Worm (Caenorhabditis elegans) whole organism, L2 larva: ENCODE results near the gene syg-1.

ENCODE experiments used
- C34F6.9 ChIP-seq: fragments of 150-350 bp; optimal IDR thresholded peaks from 2 replicates; lab custom pipeline; 2014; ENCODE audit warnings: missing biosample characterization, missing genetic modification characterization
- F13H6.1 ChIP-seq: sonication (generic microtip); optimal IDR thresholded peaks from 2 replicates; lab custom pipeline; 2016; ENCODE audit warnings: missing genetic modification characterization, missing compliant biosample characterization
- R02D3.7 ChIP-seq: fragments of 150-350 bp; optimal IDR thresholded peaks from 2 replicates; lab custom pipeline; 2014; ENCODE audit warnings: missing biosample characterization, missing genetic modification characterization
- alr-1 ChIP-seq: fragments of 150-350 bp; optimal IDR thresholded peaks from 2 replicates; lab custom pipeline; 2014; ENCODE audit warnings: missing biosample characterization, missing genetic modification characterization
- aly-2 ChIP-seq: fragments of 150-350 bp; optimal IDR thresholded peaks from 2 replicates; lab custom pipeline; 2014; ENCODE audit warnings: missing biosample characterization, missing genetic modification characterization
- ama-1 ChIP-seq: fragments of 150-350 bp; optimal IDR thresholded peaks from 2 replicates; lab custom pipeline; 2018; ENCODE audit warnings: inconsistent platforms
- blmp-1 ChIP-seq: sonication (generic microtip); optimal IDR thresholded peaks from 2 replicates; lab custom pipeline; 2017; ENCODE audit warnings: missing genetic modification characterization, mild to moderate bottlenecking, missing compliant biosample characterization, antibody characterized with exemption, moderate library complexity; ENCODE audit not compliant: insufficient read depth
- ceh-82 ChIP-seq: fragments of 150-350 bp; optimal IDR thresholded peaks from 2 replicates; lab custom pipeline; 2014; ENCODE audit warnings: missing biosample characterization, missing genetic modification characterization
- crh-2 ChIP-seq: sonication (generic microtip); optimal IDR thresholded peaks from 2 replicates; lab custom pipeline; 2017; ENCODE audit warnings: missing biosample characterization, missing genetic modification characterization
- dmd-4 ChIP-seq: sonication (generic microtip); optimal IDR thresholded peaks from 2 replicates; lab custom pipeline; 2017; ENCODE audit warnings: missing biosample characterization, missing genetic modification characterization
- egl-27 ChIP-seq: sonication (generic microtip); optimal IDR thresholded peaks from 3 replicates; lab custom pipeline; 2017; ENCODE audit warnings: missing biosample characterization, missing genetic modification reagents, missing genetic modification characterization
- elt-1 ChIP-seq: fragments of 150-350 bp; optimal IDR thresholded peaks from 2 replicates; lab custom pipeline; 2014; ENCODE audit warnings: missing biosample characterization, missing genetic modification characterization
- elt-3 ChIP-seq: sonication (generic microtip); optimal IDR thresholded peaks from 2 replicates; lab custom pipeline; 2017; ENCODE audit warnings: missing biosample characterization, missing genetic modification characterization
- gmeb-1 ChIP-seq: fragments of 150-350 bp; optimal IDR thresholded peaks from 2 replicates; lab custom pipeline; 2014; ENCODE audit warnings: missing biosample characterization, missing genetic modification characterization
- lin-11 ChIP-seq: fragments of 150-350 bp; sonication (generic microtip); optimal IDR thresholded peaks from 2 replicates; lab custom pipeline; 2014; ENCODE audit warnings: missing biosample characterization, missing genetic modification characterization, inconsistent platforms, mixed read lengths
- lin-13 ChIP-seq: fragments of 150-350 bp; optimal IDR thresholded peaks from 2 replicates; lab custom pipeline; 2014; ENCODE audit warnings: missing biosample characterization, missing genetic modification reagents, missing genetic modification characterization
- lin-39 ChIP-seq: fragments of 150-350 bp; optimal IDR thresholded peaks from 2 replicates; lab custom pipeline; 2014; ENCODE audit warnings: missing biosample characterization, missing genetic modification reagents, missing genetic modification characterization
- lsy-2 ChIP-seq, 2 experiments: fragments of 150-350 bp in 1 of 2; sonication (generic microtip) in 1 of 2; optimal IDR thresholded peaks; 2 replicates each; lab custom pipeline; 2014 to 2017; ENCODE audit warnings: missing biosample characterization in 2 of 2, missing genetic modification characterization in 2 of 2
- mbf-1 ChIP-seq: sonication (generic microtip); optimal IDR thresholded peaks from 2 replicates; lab custom pipeline; 2017; ENCODE audit warnings: missing biosample characterization, missing genetic modification characterization
- mdl-1 ChIP-seq, 2 experiments: fragments of 150-350 bp in 1 of 2; sonication (generic microtip) in 1 of 2; optimal IDR thresholded peaks; 2 replicates each; lab custom pipeline; 2017; ENCODE audit warnings: missing biosample characterization in 2 of 2, missing genetic modification characterization in 2 of 2
- nhr-10 ChIP-seq: sonication (generic microtip); optimal IDR thresholded peaks from 2 replicates; lab custom pipeline; 2017; ENCODE audit warnings: missing biosample characterization, missing genetic modification characterization
- nhr-12 ChIP-seq: fragments of 150-350 bp; optimal IDR thresholded peaks from 2 replicates; lab custom pipeline; 2014; ENCODE audit warnings: missing biosample characterization, missing genetic modification characterization
- nhr-129 ChIP-seq: fragments of 150-350 bp; optimal IDR thresholded peaks from 2 replicates; lab custom pipeline; 2014; ENCODE audit warnings: missing biosample characterization, missing genetic modification characterization
- nhr-21 ChIP-seq: fragments of 150-350 bp; optimal IDR thresholded peaks from 2 replicates; lab custom pipeline; 2014; ENCODE audit warnings: missing biosample characterization, missing genetic modification characterization
- nhr-23 ChIP-seq: fragments of 150-350 bp; optimal IDR thresholded peaks from 2 replicates; lab custom pipeline; 2014; ENCODE audit warnings: missing biosample characterization, missing genetic modification reagents, missing genetic modification characterization
- nhr-237 ChIP-seq: fragments of 150-350 bp; optimal IDR thresholded peaks from 2 replicates; lab custom pipeline; 2014; ENCODE audit warnings: missing biosample characterization, missing genetic modification characterization
- nhr-25 ChIP-seq: fragments of 150-350 bp; sonication (generic microtip); optimal IDR thresholded peaks from 3 replicates; lab custom pipeline; 2014; ENCODE audit warnings: missing biosample characterization, missing genetic modification characterization
- nhr-6 ChIP-seq: fragments of 150-350 bp; optimal IDR thresholded peaks from 2 replicates; lab custom pipeline; 2014; ENCODE audit warnings: missing biosample characterization, missing genetic modification characterization
- nhr-77 ChIP-seq: fragments of 150-350 bp; optimal IDR thresholded peaks from 2 replicates; lab custom pipeline; 2014; ENCODE audit warnings: missing biosample characterization, missing genetic modification characterization
- peb-1 ChIP-seq: fragments of 150-350 bp; optimal IDR thresholded peaks from 2 replicates; lab custom pipeline; 2014; ENCODE audit warnings: missing biosample characterization, missing genetic modification characterization
- skn-1 ChIP-seq: sonication (generic microtip); optimal IDR thresholded peaks from 2 replicates; lab custom pipeline; 2017; ENCODE audit warnings: missing biosample characterization, missing genetic modification characterization
- sma-3 ChIP-seq: sonication (generic microtip); optimal IDR thresholded peaks from 2 replicates; lab custom pipeline; 2016; ENCODE audit warnings: missing genetic modification reagents, missing genetic modification characterization, missing compliant biosample characterization
- sma-9 ChIP-seq, 2 experiments: fragments of 150-350 bp in 1 of 2; sonication (generic microtip) in 1 of 2; optimal IDR thresholded peaks; 2 replicates each; lab custom pipeline; 2014 to 2016; ENCODE audit warnings: missing genetic modification characterization in 2 of 2, mild to moderate bottlenecking in 1 of 2, missing biosample characterization in 1 of 2, missing compliant biosample characterization in 1 of 2, missing genetic modification reagents in 1 of 2, moderate library complexity in 1 of 2
- snpc-4 ChIP-seq: fragments of 150-350 bp; optimal IDR thresholded peaks from 2 replicates; lab custom pipeline; 2014; ENCODE audit warnings: missing biosample characterization, missing genetic modification characterization
- unc-62 ChIP-seq: fragments of 150-350 bp; optimal IDR thresholded peaks from 2 replicates; lab custom pipeline; 2014; ENCODE audit warnings: missing biosample characterization, missing genetic modification reagents, missing genetic modification characterization
- zag-1 ChIP-seq: fragments of 150-350 bp; optimal IDR thresholded peaks from 2 replicates; lab custom pipeline; 2014; ENCODE audit warnings: missing biosample characterization, missing genetic modification characterization
- ztf-1 ChIP-seq: fragments of 200-800 bp; sonication (Bioruptor generic); conservative IDR thresholded peaks from 2 replicates; pipeline ENCODE4 v1.3.6; 2022; ENCODE audit warnings: missing genetic modification characterization, missing compliant biosample characterization
- ztf-4 ChIP-seq: fragments of 150-350 bp; optimal IDR thresholded peaks from 2 replicates; lab custom pipeline; 2014; ENCODE audit warnings: missing biosample characterization, missing genetic modification characterization

syg-1 gene

ce11 chrX:2475873-2476272 is 39.3 kb downstream of the syg-1 start, which contains the start of gene R04B3.3:
TSS of gene R04B3.3 (minus strand) at chrX:2475973.
- no peak for TF ChIP-seq crh-2
- TF ChIP-seq sma-9 (GFP tag; optimal IDR thresholded peaks at IDR 0.05; lab: Kevin White, UChicago): no peak
- TF ChIP-seq sma-9 (tag; optimal IDR thresholded peaks at IDR 0.05; lab: Kevin White, UChicago): no peak
- no peak for TF ChIP-seq ama-1 (lab: Kevin White, UChicago)
- TF ChIP-seq nhr-12 (tag; lab: Kevin White, UChicago): no peak
- no peak for TF ChIP-seq mdl-1 (tag; optimal IDR thresholded peaks at IDR 0.05; lab: Kevin White, UChicago)
- TF ChIP-seq nhr-77 (tag; lab: Kevin White, UChicago): no peak
- TF ChIP-seq F13H6.1 (tag; lab: Kevin White, UChicago): no peak
- no peak for TF ChIP-seq gmeb-1 (tag; lab: Kevin White, UChicago)
- no peak for TF ChIP-seq alr-1
- no peak for TF ChIP-seq peb-1

- TF ChIP-seq C34F6.9 (no peak), ceh-82 (tag; lab: Kevin White, UChicago) (no peak), nhr-21 (tag; lab: Kevin White, UChicago) (no peak), lin-13 (no peak), zag-1 (no peak), egl-27 (no peak), elt-3 (tag; lab: Kevin White, UChicago) (no peak), nhr-77 (tag; lab: Kevin White, UChicago) (no peak), nhr-6 (tag; lab: Kevin White, UChicago) (no peak), dmd-4 (no peak), unc-62 (GFP tag; lab: Kevin White, UChicago) (no peak), blmp-1 (tag; lab: Kevin White, UChicago) (no peak), nhr-23 (tag; lab: Kevin White, UChicago) (no peak), lin-11 (tag; lab: Kevin White, UChicago) (no peak), nhr-25 (tag; lab: Kevin White, UChicago) (no peak), R02D3.7 (tag; lab: Kevin White, UChicago) (no peak)
- TF ChIP-seq, all 48 proteins: peak for 0
Observed at ce11 chrX:2473618-2474017, 41.5 kb downstream of the syg-1 start, which contains the start of gene R04B3.2. TSS of gene R04B3.2 (minus strand) at chrX:2473718.

- peak; percentile 4 for TF ChIP-seq blmp-1 (tag; lab: Kevin White, UChicago)
- TF ChIP-seq ztf-4 (tag; lab: Kevin White, UChicago): no peak
- TF ChIP-seq lsy-2 (tag; optimal IDR thresholded peaks at IDR 0.05; lab: Kevin White, UChicago): no peak
- no peak for TF ChIP-seq aly-2 (tag; lab: Kevin White, UChicago)
- no peak for TF ChIP-seq crh-2
Observed at ce11 chrX:2471303-2471702, 43.8 kb downstream of the syg-1 start, which contains the start of gene R04B3.1. TSS of gene R04B3.1 (minus strand) at chrX:2471403.

DNA sequence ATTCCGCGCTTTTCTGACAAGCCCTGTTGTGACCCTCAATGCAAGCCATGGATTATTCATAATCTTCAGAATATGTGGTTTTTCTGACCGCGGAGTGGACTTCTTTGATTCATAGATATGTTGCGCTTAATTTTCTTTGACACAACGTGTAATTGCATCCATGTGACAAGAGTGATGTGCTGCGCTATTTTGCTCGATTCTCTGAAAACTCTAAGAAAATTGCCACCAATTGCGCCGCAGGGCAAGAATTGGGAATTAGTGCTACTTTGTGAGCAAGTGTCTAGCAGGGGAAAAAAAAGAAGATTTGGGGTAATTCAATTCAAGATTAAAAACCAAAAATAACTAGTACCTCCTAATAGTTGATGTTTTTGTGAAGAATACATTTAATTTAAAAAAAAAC is 51.1 kb downstream of the syg-1 start:
- TF ChIP-seq sma-3 (GFP tag; lab: Kevin White, UChicago) (no peak), sma-9 (GFP tag; optimal IDR thresholded peaks at IDR 0.05; lab: Kevin White, UChicago) (peak; percentile 1), sma-9 (tag; optimal IDR thresholded peaks at IDR 0.05; lab: Kevin White, UChicago) (no peak), nhr-10 (no peak), nhr-237 (no peak), lin-39 (tag; lab: Kevin White, UChicago) (no peak), ztf-1 (no peak)
- TF ChIP-seq, all 48 proteins: peak for 1

- TF ChIP-seq elt-1: no peak
- no peak for TF ChIP-seq skn-1 (tag; lab: Kevin White, UChicago)
- no peak for TF ChIP-seq R02D3.7 (tag; lab: Kevin White, UChicago)
- TF ChIP-seq lin-13: no peak
- no peak for TF ChIP-seq C34F6.9
- no peak for TF ChIP-seq mdl-1 (tag; optimal IDR thresholded peaks at IDR 0.05; lab: Kevin White, UChicago)
- TF ChIP-seq snpc-4 (tag; lab: Kevin White, UChicago): no peak
- TF ChIP-seq nhr-6 (tag; lab: Kevin White, UChicago): no peak
- no peak for TF ChIP-seq nhr-237
- TF ChIP-seq mbf-1 (tag; lab: Kevin White, UChicago): no peak
- no peak for TF ChIP-seq nhr-129 (tag; lab: Kevin White, UChicago)
- no peak for TF ChIP-seq elt-3 (tag; lab: Kevin White, UChicago)
- no peak for TF ChIP-seq nhr-25 (tag; lab: Kevin White, UChicago)
- no peak for TF ChIP-seq nhr-21 (tag; lab: Kevin White, UChicago)
- no peak for TF ChIP-seq blmp-1 (tag; lab: Kevin White, UChicago)
- TF ChIP-seq unc-62 (GFP tag; lab: Kevin White, UChicago): no peak
Observed at ce11 chrX:2461742-2462141, 53.4 kb downstream of the syg-1 start.
